Worm (Caenorhabditis elegans) whole organism, L3 larva: ENCODE results near the gene zipt-2.2.

Experiments used
- ceh-16 ChIP-seq: sonication (generic microtip); optimal IDR thresholded peaks from 2 replicates; lab custom pipeline; 2017; ENCODE audit warnings: missing biosample characterization, missing genetic modification characterization
- ceh-28 ChIP-seq: fragments of 150-350 bp; optimal IDR thresholded peaks from 2 replicates; lab custom pipeline; 2014; ENCODE audit warnings: missing biosample characterization, missing genetic modification reagents, missing genetic modification characterization
- ceh-82 ChIP-seq: fragments of 150-350 bp; optimal IDR thresholded peaks from 2 replicates; lab custom pipeline; 2014; ENCODE audit warnings: missing biosample characterization, missing genetic modification characterization
- lin-15B ChIP-seq: fragments of 150-350 bp; optimal IDR thresholded peaks from 2 replicates; lab custom pipeline; 2014; ENCODE audit warnings: missing biosample characterization, missing genetic modification characterization
- pha-4 ChIP-seq: fragments of 150-350 bp; optimal IDR thresholded peaks from 2 replicates; lab custom pipeline; 2014; ENCODE audit warnings: missing biosample characterization, missing genetic modification reagents, missing genetic modification characterization
- snpc-4 ChIP-seq: fragments of 150-350 bp; optimal IDR thresholded peaks from 2 replicates; lab custom pipeline; 2014; ENCODE audit warnings: missing biosample characterization, missing genetic modification characterization

- TF ChIP-seq ceh-82 (tag; lab: Kevin White, UChicago) (no peak), ceh-28 (tag; lab: Kevin White, UChicago) (no peak), ceh-16 (tag; lab: Kevin White, UChicago) (no peak), lin-15B (tag; lab: Kevin White, UChicago) (no peak), pha-4 (tag; lab: Kevin White, UChicago) (no peak), snpc-4 (tag; lab: Kevin White, UChicago) (no peak)
Measured at ce11 chrIV:4236025-4236407, 851 bp upstream of the zipt-2.2 start.
